Worm (Caenorhabditis elegans): ENCODE measurements around the gene hlh-33.

The hlh-33 gene

DNA sequence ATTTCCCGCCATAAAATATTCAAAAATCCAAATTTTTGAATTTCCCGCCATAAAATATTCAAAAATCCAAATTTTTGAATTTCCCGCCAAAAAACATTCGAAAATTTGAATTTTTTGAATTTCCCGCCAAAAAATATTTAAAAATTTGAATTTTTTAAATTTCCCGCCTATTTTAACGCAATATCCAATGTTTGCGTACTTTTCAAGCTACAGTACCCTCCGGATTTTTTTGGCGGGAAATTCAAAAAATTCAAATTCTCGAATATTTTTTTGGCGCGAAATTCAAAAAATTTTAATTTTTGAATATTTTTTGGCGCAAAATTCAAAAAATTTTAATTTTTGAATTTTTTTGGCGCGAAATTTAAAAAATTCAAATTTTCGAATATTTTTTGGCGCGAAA is 24.1 kb upstream of the hlh-33 start:
- no peak for TF ChIP-seq ceh-90 (tag; optimal IDR thresholded peaks at IDR 0.05)
- TF ChIP-seq alr-1 (tag; optimal IDR thresholded peaks at IDR 0.05; ENCODE audit: borderline replicate concordance), result no peak
- TF ChIP-seq ceh-8 (GFP tag; optimal IDR thresholded peaks at IDR 0.05), result no peak
- TF ChIP-seq lin-14 (GFP tag; optimal IDR thresholded peaks at IDR 0.05), result no peak
- TF ChIP-seq nhr-85 (tag), result no peak
- no peak for TF ChIP-seq isw-1 (GFP tag; IDR thresholded peaks at IDR 0.05)

ce11 chrIII:1832453-1832852 is 22.7 kb upstream of the hlh-33 start:
- TF ChIP-seq efl-1 (optimal IDR thresholded peaks at IDR 0.05) (no peak), efl-1 (GFP tag; optimal IDR thresholded peaks at IDR 0.05 in 1 of 2) (peak in 1 of 2 experiments; percentile 53), zag-1 (tag; optimal IDR thresholded peaks at IDR 0.05) (no peak)

ce11 chrIII:1833984-1834563 is 21.1 kb upstream of the hlh-33 start, which contains the start of gene rexd-1:
TSS of gene rexd-1 (plus strand) at chrIII:1834513.
- no peak for TF ChIP-seq unc-86 (tag; optimal IDR thresholded peaks at IDR 0.05)
- no peak for TF ChIP-seq ets-5 (GFP tag; IDR thresholded peaks at IDR 0.05)
- no peak for TF ChIP-seq ztf-4 (tag; optimal IDR thresholded peaks at IDR 0.05)
- no peak for TF ChIP-seq unc-98 (GFP tag; IDR thresholded peaks at IDR 0.05)
- no peak for TF ChIP-seq jun-1 (tag; optimal IDR thresholded peaks at IDR 0.05)
- TF ChIP-seq nhr-84 (tag; optimal IDR thresholded peaks at IDR 0.05), result no peak
- no peak for TF ChIP-seq ceh-63 (GFP tag; optimal IDR thresholded peaks at IDR 0.05)
- no peak for TF ChIP-seq snpc-4 (tag; optimal IDR thresholded peaks at IDR 0.05)
- no peak for TF ChIP-seq F16B12.6 (tag; optimal IDR thresholded peaks at IDR 0.05)

- no peak for TF ChIP-seq lsy-2 (tag; optimal IDR thresholded peaks at IDR 0.05)
- peak; percentile 32 for TF ChIP-seq nhr-85 (tag)
Measured at ce11 chrIII:1848747-1849146, 6.4 kb upstream of the hlh-33 start, which contains the start of gene pqn-82. TSS of gene pqn-82 (plus strand) at chrIII:1849047.

DNA sequence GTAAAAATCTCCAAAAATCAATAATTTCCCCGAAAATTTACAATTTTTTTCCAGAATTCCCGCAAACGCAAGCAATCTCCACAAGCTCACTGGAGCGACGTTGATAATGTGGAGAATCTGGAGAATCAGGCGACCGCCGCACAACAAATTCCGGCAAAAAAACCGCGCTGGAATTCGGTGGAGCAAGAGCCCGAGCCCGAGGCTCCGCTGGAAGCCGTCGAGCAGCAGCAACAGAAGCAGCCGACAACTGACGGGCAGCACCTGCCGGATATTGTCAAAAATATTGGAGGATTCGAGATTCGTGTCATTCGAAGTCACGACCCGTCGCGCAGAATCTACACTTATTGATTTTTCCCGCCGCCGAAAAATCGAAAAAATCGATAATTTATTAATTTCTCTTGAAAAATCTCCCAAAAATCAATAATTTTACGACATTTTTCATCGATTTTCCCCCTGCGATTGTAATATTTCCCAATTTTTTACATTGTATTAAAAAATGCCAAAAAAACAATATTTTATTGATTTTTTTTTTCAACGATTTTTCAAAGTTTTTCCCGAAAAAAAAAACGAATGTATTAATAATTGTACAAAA is 3.0 kb upstream of the hlh-33 start:
- TF ChIP-seq aha-1 (tag; optimal IDR thresholded peaks at IDR 0.05) (no peak), efl-1 (optimal IDR thresholded peaks at IDR 0.05) (no peak), efl-1 (GFP tag; optimal IDR thresholded peaks at IDR 0.05 in 1 of 2) (peak in 1 of 2 experiments; percentile 0)

DNA sequence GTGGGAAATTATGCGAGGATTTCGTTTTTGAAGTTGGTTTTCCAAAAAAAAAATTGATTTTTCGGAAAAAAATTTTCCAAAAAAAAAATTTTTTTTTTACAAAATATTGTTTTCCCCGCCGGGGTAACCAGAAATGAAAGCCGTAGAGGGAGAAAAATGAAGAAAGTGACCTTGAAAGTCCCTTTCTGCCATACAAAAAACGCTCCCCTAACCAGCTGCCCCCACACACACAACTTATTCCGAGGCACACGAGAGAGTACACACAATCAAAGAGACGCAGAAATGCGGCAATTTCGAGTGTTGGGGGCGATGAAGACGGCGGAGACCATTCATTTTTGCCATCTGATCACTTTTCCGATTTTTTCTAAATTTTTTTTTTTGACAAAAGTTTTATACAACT is 1.2 kb upstream of the hlh-33 start:
- TF ChIP-seq C34B4.2 (tag; optimal IDR thresholded peaks at IDR 0.05), result no peak
- no peak for TF ChIP-seq swsn-7 (tag; optimal IDR thresholded peaks at IDR 0.05)
- no peak for TF ChIP-seq egl-13 (tag; optimal IDR thresholded peaks at IDR 0.05)
- no peak for TF ChIP-seq unc-62 (GFP tag; optimal IDR thresholded peaks at IDR 0.05)
- TF ChIP-seq fos-1 (tag; optimal IDR thresholded peaks at IDR 0.05), result no peak
- no peak for TF ChIP-seq zip-4 (GFP tag; optimal IDR thresholded peaks at IDR 0.05)
- no peak for TF ChIP-seq nhr-237 (tag; optimal IDR thresholded peaks at IDR 0.05)
- no peak for TF ChIP-seq jun-1 (tag; optimal IDR thresholded peaks at IDR 0.05)
- no peak for TF ChIP-seq rnt-1 (tag; optimal IDR thresholded peaks at IDR 0.05)
- TF ChIP-seq ceh-90 (tag; optimal IDR thresholded peaks at IDR 0.05), result no peak
- no peak for TF ChIP-seq dsc-1 (tag; optimal IDR thresholded peaks at IDR 0.05)
- TF ChIP-seq lin-15B (tag; optimal IDR thresholded peaks at IDR 0.05), result no peak
- TF ChIP-seq ceh-63 (GFP tag; optimal IDR thresholded peaks at IDR 0.05), result no peak
- TF ChIP-seq dpl-1 (GFP tag; optimal IDR thresholded peaks at IDR 0.05), result peak; percentile 3 to 47 (median 32)
- TF ChIP-seq mep-1 (tag; optimal IDR thresholded peaks at IDR 0.05), result peak; percentile 20
- TF ChIP-seq nhr-71 (tag; optimal IDR thresholded peaks at IDR 0.05), result no peak
- no peak for TF ChIP-seq zag-1 (tag; optimal IDR thresholded peaks at IDR 0.05)
- TF ChIP-seq nhr-90 (tag; optimal IDR thresholded peaks at IDR 0.05; ENCODE audit: poor library complexity), result no peak
- no peak for TF ChIP-seq nhr-77 (tag; optimal IDR thresholded peaks at IDR 0.05)
- no peak for TF ChIP-seq elt-2 (tag; optimal IDR thresholded peaks at IDR 0.05)
- TF ChIP-seq xbp-1 (tag; optimal IDR thresholded peaks at IDR 0.05), result no peak
- TF ChIP-seq unc-130 (tag; optimal IDR thresholded peaks at IDR 0.05), result no peak
- TF ChIP-seq snpc-4 (tag; optimal IDR thresholded peaks at IDR 0.05), result no peak
- TF ChIP-seq ztf-4 (tag; optimal IDR thresholded peaks at IDR 0.05), result no peak
- no peak for TF ChIP-seq tlp-1 (tag; optimal IDR thresholded peaks at IDR 0.05)
- no peak for TF ChIP-seq nhr-76 (tag; optimal IDR thresholded peaks at IDR 0.05)
- TF ChIP-seq nhr-28 (tag; optimal IDR thresholded peaks at IDR 0.05), result no peak
- TF ChIP-seq C16A3.4 (tag; optimal IDR thresholded peaks at IDR 0.05), result no peak
- no peak for TF ChIP-seq unc-98 (GFP tag; IDR thresholded peaks at IDR 0.05)
- no peak for TF ChIP-seq ces-1 (GFP tag; optimal IDR thresholded peaks at IDR 0.05)
